Worm (Caenorhabditis elegans): ENCODE measurements around the gene acl-9.

acl-9 gene

DNA sequence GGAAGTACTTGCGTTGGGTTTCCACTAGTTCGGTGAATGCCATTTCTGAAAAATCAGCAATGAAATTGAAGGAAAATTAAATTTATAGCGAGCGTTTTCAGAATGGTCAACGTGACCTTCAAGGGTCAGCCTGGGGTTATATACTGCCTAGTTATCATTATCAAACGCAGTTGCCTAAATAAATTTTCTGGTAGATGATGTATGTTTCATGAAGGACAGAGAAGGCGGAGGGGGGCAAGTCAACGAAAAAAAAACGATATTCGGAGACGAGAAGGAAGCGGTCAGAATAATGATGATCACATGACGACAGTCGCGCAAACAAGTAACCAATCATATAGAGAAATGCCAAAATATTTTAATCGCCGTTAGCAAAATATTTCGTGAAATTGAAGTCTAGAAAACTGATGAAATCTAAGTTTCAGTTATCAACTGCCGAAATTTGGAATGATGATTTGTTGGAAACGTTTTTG lies 23.1 kb upstream of the acl-9 start, which contains the start of gene alh-4 (continued):
- peak in 1 of 2 experiments; percentile 28 for TF ChIP-seq lsy-2 (tag; optimal IDR thresholded peaks at IDR 0.05)

DNA sequence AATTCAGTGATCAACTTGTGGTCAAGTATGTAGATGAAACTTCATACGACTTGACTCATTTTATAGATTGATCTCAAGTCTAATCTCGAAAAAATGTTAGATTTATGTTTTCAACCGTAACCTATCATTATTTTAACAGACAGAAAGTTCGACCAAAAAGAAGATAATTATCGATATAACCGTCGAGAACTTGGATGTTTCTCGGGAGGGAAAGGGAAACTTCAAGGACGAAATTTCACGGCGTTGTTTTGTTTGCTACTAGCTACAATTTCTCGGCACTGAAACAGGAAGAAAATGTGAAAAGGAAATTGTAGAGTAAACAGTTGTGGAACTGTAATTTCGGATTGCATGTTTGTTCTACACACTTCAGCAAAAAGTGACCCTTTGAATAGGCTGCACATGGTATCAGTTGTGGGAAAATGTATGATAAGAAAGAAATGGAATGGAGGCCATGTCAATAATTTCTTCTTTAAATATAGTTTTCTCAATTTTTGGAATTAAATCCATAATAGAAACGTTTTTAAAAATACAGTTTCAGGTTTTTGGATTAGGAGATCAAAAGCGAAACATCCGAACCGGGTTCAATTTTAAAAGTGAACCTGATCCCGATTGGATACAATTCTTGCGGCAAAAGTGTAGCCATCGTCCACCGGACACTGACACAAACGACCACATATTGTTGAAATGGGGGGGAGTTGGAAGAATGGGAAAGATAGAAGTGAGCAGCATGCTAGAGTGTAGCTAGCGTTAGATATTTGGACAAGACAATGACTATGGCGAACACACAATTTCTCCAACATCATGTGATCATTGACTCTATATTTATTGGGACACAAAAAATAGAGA lies 22.3 kb upstream of the acl-9 start:
- TF ChIP-seq nhr-90 (tag; optimal IDR thresholded peaks at IDR 0.05; ENCODE audit: poor library complexity): peak; percentile 33
- TF ChIP-seq ceh-63 (GFP tag; optimal IDR thresholded peaks at IDR 0.05): no peak
- peak in 2 of 6 experiments; percentile 3 to 24 for TF ChIP-seq elt-3 (tag; optimal IDR thresholded peaks at IDR 0.05)
- no peak for TF ChIP-seq pax-3 (tag; optimal IDR thresholded peaks at IDR 0.05)
- TF ChIP-seq lin-14 (GFP tag; optimal IDR thresholded peaks at IDR 0.05): peak; percentile 22
- TF ChIP-seq lin-35 (GFP tag; optimal IDR thresholded peaks at IDR 0.05): peak in 1 of 2 experiments; percentile 16
- peak; percentile 15 for TF ChIP-seq rnt-1 (tag; optimal IDR thresholded peaks at IDR 0.05)
- TF ChIP-seq ztf-11 (tag; optimal IDR thresholded peaks at IDR 0.05): no peak
- TF ChIP-seq nhr-71 (tag; optimal IDR thresholded peaks at IDR 0.05): peak; percentile 27
- no peak for TF ChIP-seq lin-39 (tag; optimal IDR thresholded peaks at IDR 0.05)
- no peak for TF ChIP-seq ceh-90 (tag; optimal IDR thresholded peaks at IDR 0.05)
- no peak for TF ChIP-seq efl-1 (optimal IDR thresholded peaks at IDR 0.05)
- TF ChIP-seq efl-1 (GFP tag; optimal IDR thresholded peaks at IDR 0.05 in 1 of 2): peak in 1 of 2 experiments; percentile 16
- TF ChIP-seq lsy-2 (tag; optimal IDR thresholded peaks at IDR 0.05): peak in 1 of 2 experiments; percentile 10
- peak; percentile 3 for TF ChIP-seq snu-23 (GFP tag; optimal IDR thresholded peaks at IDR 0.05)
- TF ChIP-seq skn-1 (tag; optimal IDR thresholded peaks at IDR 0.05): no peak
- TF ChIP-seq fos-1 (tag; optimal IDR thresholded peaks at IDR 0.05): no peak
- TF ChIP-seq zag-1 (tag; optimal IDR thresholded peaks at IDR 0.05): no peak
- peak; percentile 92 for TF ChIP-seq blmp-1 (tag; optimal IDR thresholded peaks at IDR 0.05)
- TF ChIP-seq nhr-20 (tag; optimal IDR thresholded peaks at IDR 0.05): peak; percentile 41

ce11 chrV:6433446-6434178 lies 19.4 kb upstream of the acl-9 start, which contains the start of the genes gad-1 and erfa-1:
TSS of gene gad-1 (minus strand) at chrV:6433496.
TSS of gene erfa-1 (plus strand) at chrV:6434128.
- peak; percentile 38 for TF ChIP-seq xbp-1 (tag; optimal IDR thresholded peaks at IDR 0.05)
- no peak for TF ChIP-seq pag-3 (tag; optimal IDR thresholded peaks at IDR 0.05; ENCODE audit: borderline replicate concordance, insufficient read depth)
- TF ChIP-seq alr-1 (tag; optimal IDR thresholded peaks at IDR 0.05; ENCODE audit: borderline replicate concordance): no peak
- TF ChIP-seq lin-39 (tag; optimal IDR thresholded peaks at IDR 0.05): no peak
- TF ChIP-seq dpl-1 (GFP tag; optimal IDR thresholded peaks at IDR 0.05): peak; percentile 61 to 71 (median 62)
- peak in 1 of 2 experiments; percentile 30 for TF ChIP-seq ztf-11 (tag; optimal IDR thresholded peaks at IDR 0.05)
- TF ChIP-seq efl-1 (optimal IDR thresholded peaks at IDR 0.05): peak; percentile 67 to 78
- TF ChIP-seq efl-1 (GFP tag; optimal IDR thresholded peaks at IDR 0.05 in 1 of 2): peak; percentile 67 to 82
- TF ChIP-seq vab-15 (tag; optimal IDR thresholded peaks at IDR 0.05): no peak
- no peak for TF ChIP-seq nhr-11 (tag; optimal IDR thresholded peaks at IDR 0.05)
- no peak for TF ChIP-seq zag-1 (tag; optimal IDR thresholded peaks at IDR 0.05)
- TF ChIP-seq hlh-4 (tag; optimal IDR thresholded peaks at IDR 0.05): no peak
- TF ChIP-seq mep-1 (tag; optimal IDR thresholded peaks at IDR 0.05): peak; percentile 70
- TF ChIP-seq sup-37 (GFP tag; optimal IDR thresholded peaks at IDR 0.05): no peak
- no peak for TF ChIP-seq Y116A8C.19 (tag; optimal IDR thresholded peaks at IDR 0.05; ENCODE audit: borderline replicate concordance)
- no peak for TF ChIP-seq mab-9 (GFP tag; IDR thresholded peaks at IDR 0.05)
- no peak for TF ChIP-seq nhr-28 (tag; optimal IDR thresholded peaks at IDR 0.05)
- peak; percentile 76 for TF ChIP-seq ceh-90 (tag; optimal IDR thresholded peaks at IDR 0.05)
- TF ChIP-seq fkh-8 (tag; optimal IDR thresholded peaks at IDR 0.05): peak; percentile 44
- peak; percentile 87 for TF ChIP-seq rnt-1 (tag; optimal IDR thresholded peaks at IDR 0.05)
- TF ChIP-seq zip-4 (GFP tag; optimal IDR thresholded peaks at IDR 0.05): no peak
- TF ChIP-seq grh-1 (GFP tag; IDR thresholded peaks at IDR 0.05): no peak
- peak; percentile 58 for TF ChIP-seq tbx-2 (tag; optimal IDR thresholded peaks at IDR 0.05)
- peak; percentile 63 for TF ChIP-seq nhr-47 (tag; optimal IDR thresholded peaks at IDR 0.05)
- peak; percentile 74 for TF ChIP-seq nhr-85 (tag)
- TF ChIP-seq ceh-88 (GFP tag; IDR thresholded peaks at IDR 0.05): no peak
- TF ChIP-seq egl-13 (tag; optimal IDR thresholded peaks at IDR 0.05): no peak
- no peak for TF ChIP-seq jun-1 (tag; optimal IDR thresholded peaks at IDR 0.05)
- peak; percentile 30 for TF ChIP-seq lin-13 (GFP tag; optimal IDR thresholded peaks at IDR 0.05)
- TF ChIP-seq nhr-20 (tag; optimal IDR thresholded peaks at IDR 0.05): peak; percentile 68
- TF ChIP-seq F16B12.6 (tag; optimal IDR thresholded peaks at IDR 0.05): peak; percentile 56
- TF ChIP-seq nhr-77 (tag; optimal IDR thresholded peaks at IDR 0.05): no peak
- no peak for TF ChIP-seq fos-1 (tag; optimal IDR thresholded peaks at IDR 0.05)

All from whole organism, L1 larva.